Fruit fly (Drosophila melanogaster) whole organism, embryonic: ENCODE results near the gene CG32811.

ENCODE experiments used
- Aef1 ChIP-seq: fragments of 200-800 bp; sonication (Bioruptor generic); IDR thresholded peaks from 3 replicates; pipeline ENCODE4 v1.3.6; 2022; ENCODE audit warnings: missing biosample characterization, missing genetic modification characterization
- B-H2 ChIP-seq: fragments of 200-800 bp; sonication (Bioruptor generic); optimal IDR thresholded peaks from 2 replicates; lab custom pipeline; 2018; ENCODE audit warnings: missing biosample characterization, mild to moderate bottlenecking, missing genetic modification characterization
- BEAF-32 ChIP-seq: fragments of 200-800 bp; sonication (Bioruptor generic); optimal IDR thresholded peaks from 3 replicates; lab custom pipeline; 2017; ENCODE audit warnings: missing biosample characterization, missing genetic modification characterization, mild to moderate bottlenecking, moderate library complexity, missing genetic modification reagents
- CG10321 ChIP-seq: fragments of 200-800 bp; sonication (Bioruptor generic); IDR thresholded peaks from 2 replicates; pipeline ENCODE4 v1.3.6; 2022; ENCODE audit warnings: missing biosample characterization, missing genetic modification characterization
- CG11695 ChIP-seq: fragments of 200-800 bp; sonication (Bioruptor generic); IDR thresholded peaks from 3 replicates; pipeline ENCODE4 v1.3.6; 2022; ENCODE audit warnings: missing biosample characterization, missing genetic modification characterization
- CG11696 ChIP-seq: fragments of 200-800 bp; sonication (Bioruptor generic); IDR thresholded peaks from 2 replicates; pipeline ENCODE4 v1.3.6; 2022; ENCODE audit warnings: missing biosample characterization, missing genetic modification characterization
- CG12942 ChIP-seq: fragments of 200-800 bp; sonication (Bioruptor generic); optimal IDR thresholded peaks from 3 replicates; lab custom pipeline; 2016; ENCODE audit warnings: missing biosample characterization, missing genetic modification characterization
- CG13894 ChIP-seq: fragments of 200-800 bp; sonication (Bioruptor generic); optimal IDR thresholded peaks from 3 replicates; lab custom pipeline; 2018; ENCODE audit warnings: missing biosample characterization, mild to moderate bottlenecking, missing genetic modification characterization, moderate library complexity
- CG1603 ChIP-seq: fragments of 200-800 bp; sonication (Bioruptor generic); optimal IDR thresholded peaks from 2 replicates; lab custom pipeline; 2019; ENCODE audit warnings: missing biosample characterization, mild to moderate bottlenecking, missing genetic modification characterization, moderate library complexity
- CG16779 ChIP-seq: fragments of 200-800 bp; sonication (Bioruptor generic); IDR thresholded peaks from 2 replicates; pipeline ENCODE4 v1.3.6; 2022; ENCODE audit warnings: missing biosample characterization, missing genetic modification characterization
- CG17829 ChIP-seq: fragments of 200-800 bp; optimal IDR thresholded peaks from 2 replicates; lab custom pipeline; 2019; ENCODE audit warnings: missing biosample characterization, mild to moderate bottlenecking, missing genetic modification characterization, moderate library complexity
- CG18476 ChIP-seq: fragments of 200-800 bp; sonication (Bioruptor generic); optimal IDR thresholded peaks from 2 replicates; lab custom pipeline; 2016; ENCODE audit warnings: missing biosample characterization, mild to moderate bottlenecking, missing genetic modification characterization
- CG18764 ChIP-seq: fragments of 200-800 bp; sonication (Bioruptor generic); optimal IDR thresholded peaks from 3 replicates; lab custom pipeline; 2016; ENCODE audit warnings: missing biosample characterization, missing genetic modification characterization
- CG30020 ChIP-seq: fragments of 200-800 bp; optimal IDR thresholded peaks from 2 replicates; lab custom pipeline; 2019; ENCODE audit warnings: missing biosample characterization, mild to moderate bottlenecking, missing genetic modification characterization, moderate library complexity
- CG31365 ChIP-seq: fragments of 200-800 bp; sonication (Bioruptor generic); optimal IDR thresholded peaks from 2 replicates; lab custom pipeline; 2018; ENCODE audit warnings: missing biosample characterization, mild to moderate bottlenecking, missing genetic modification characterization
- CG31441 ChIP-seq: fragments of 200-800 bp; sonication (Bioruptor generic); IDR thresholded peaks from 2 replicates; pipeline ENCODE4 v1.3.6; 2022; ENCODE audit warnings: missing biosample characterization, missing genetic modification characterization
- CG32767 ChIP-seq: fragments of 200-800 bp; sonication (Bioruptor generic); IDR thresholded peaks from 2 replicates; pipeline ENCODE4 v1.3.6; 2022; ENCODE audit warnings: missing biosample characterization, missing genetic modification characterization
- CG34422 ChIP-seq: fragments of 200-800 bp; sonication (Bioruptor generic); IDR thresholded peaks from 3 replicates; pipeline ENCODE4 v1.3.6; 2022; ENCODE audit warnings: missing biosample characterization, missing genetic modification characterization
- CG6175 ChIP-seq: fragments of 200-800 bp; sonication (Bioruptor generic); IDR thresholded peaks from 3 replicates; pipeline ENCODE4 v1.3.6; 2022; ENCODE audit warnings: missing biosample characterization, missing genetic modification characterization
- CG6791 ChIP-seq: fragments of 200-800 bp; sonication (Bioruptor generic); IDR thresholded peaks from 3 replicates; pipeline ENCODE4 v1.3.6; 2022; ENCODE audit warnings: missing biosample characterization, missing genetic modification characterization; ENCODE audit not compliant: partially characterized antibody
- CG7963 ChIP-seq: fragments of 200-800 bp; sonication (Bioruptor generic); IDR thresholded peaks from 3 replicates; pipeline ENCODE4 v1.3.6; 2022; ENCODE audit warnings: missing biosample characterization, missing genetic modification characterization; ENCODE audit not compliant: partially characterized antibody
- CG8388 ChIP-seq: fragments of 200-800 bp; sonication (Bioruptor generic); optimal IDR thresholded peaks from 2 replicates; lab custom pipeline; 2019; ENCODE audit warnings: missing biosample characterization, mild to moderate bottlenecking, missing genetic modification characterization, moderate library complexity
- CG9727 ChIP-seq: fragments of 200-800 bp; sonication (Bioruptor generic); optimal IDR thresholded peaks from 3 replicates; lab custom pipeline; 2017; ENCODE audit warnings: missing biosample characterization, mild to moderate bottlenecking, missing genetic modification characterization
- Deaf1 ChIP-seq: fragments of 200-800 bp; optimal IDR thresholded peaks from 3 replicates; lab custom pipeline; 2019; ENCODE audit warnings: missing biosample characterization, mild to moderate bottlenecking, missing genetic modification characterization, moderate library complexity
- Ets97D ChIP-seq: fragments of 200-800 bp; sonication (Bioruptor generic); optimal IDR thresholded peaks from 3 replicates; lab custom pipeline; 2016; ENCODE audit warnings: missing biosample characterization, missing genetic modification characterization
- HLH3B ChIP-seq: fragments of 200-800 bp; sonication (Bioruptor generic); IDR thresholded peaks from 2 replicates; pipeline ENCODE4 v1.3.6; 2022; ENCODE audit warnings: missing biosample characterization, missing genetic modification characterization
- Kr ChIP-seq: fragments of 200-800 bp; sonication (Bioruptor generic); optimal IDR thresholded peaks from 2 replicates; lab custom pipeline; 2017; ENCODE audit warnings: missing biosample characterization, mild to moderate bottlenecking, missing genetic modification characterization
- Myb ChIP-seq: fragments of 200-800 bp; sonication (Bioruptor generic); optimal IDR thresholded peaks from 2 replicates; lab custom pipeline; 2016; ENCODE audit warnings: missing biosample characterization, missing genetic modification characterization
- NC2β ChIP-seq: fragments of 200-800 bp; sonication (Bioruptor generic); optimal IDR thresholded peaks from 2 replicates; lab custom pipeline; 2016; ENCODE audit warnings: missing biosample characterization, missing genetic modification characterization
- Nf-YA ChIP-seq: fragments of 200-800 bp; sonication (Bioruptor generic); IDR thresholded peaks from 2 replicates; pipeline ENCODE4 v1.3.6; 2022; ENCODE audit warnings: missing biosample characterization, missing genetic modification characterization
- Poxn ChIP-seq: fragments of 200-800 bp; sonication (Bioruptor generic); IDR thresholded peaks from 2 replicates; pipeline ENCODE4 v1.3.6; 2022; ENCODE audit warnings: missing biosample characterization, missing genetic modification characterization
- Rfx ChIP-seq: fragments of 200-800 bp; sonication (Bioruptor generic); IDR thresholded peaks from 2 replicates; pipeline ENCODE4 v1.3.6; 2022; ENCODE audit warnings: missing biosample characterization, missing genetic modification characterization
- Sox100B ChIP-seq: fragments of 200-800 bp; sonication (Bioruptor generic); optimal IDR thresholded peaks from 3 replicates; lab custom pipeline; 2018; ENCODE audit warnings: missing biosample characterization, mild to moderate bottlenecking, missing genetic modification characterization
- Xbp1 ChIP-seq: fragments of 200-800 bp; sonication (Bioruptor generic); optimal IDR thresholded peaks from 3 replicates; lab custom pipeline; 2016; ENCODE audit warnings: missing biosample characterization, mild to moderate bottlenecking, missing genetic modification characterization
- Xrp1 ChIP-seq: fragments of 200-800 bp; sonication (Bioruptor generic); IDR thresholded peaks from 2 replicates; pipeline ENCODE4 v1.3.6; 2022; ENCODE audit warnings: missing biosample characterization, missing genetic modification characterization
- ara ChIP-seq: fragments of 200-800 bp; sonication (Bioruptor generic); IDR thresholded peaks from 2 replicates; pipeline ENCODE4 v1.3.6; 2022; ENCODE audit warnings: missing biosample characterization, missing genetic modification characterization
- az2 ChIP-seq: fragments of 200-800 bp; sonication (Bioruptor generic); optimal IDR thresholded peaks from 3 replicates; lab custom pipeline; 2016; ENCODE audit warnings: missing biosample characterization, missing genetic modification characterization
- crol ChIP-seq: fragments of 200-800 bp; sonication (Bioruptor generic); IDR thresholded peaks from 2 replicates; pipeline ENCODE4 v1.3.6; 2022; ENCODE audit warnings: missing biosample characterization, missing genetic modification characterization
- eve ChIP-seq, 2 experiments: fragments of >200 bp; optimal IDR thresholded peaks; 2 replicates each; lab custom pipeline; 2017; ENCODE audit warnings: missing biosample characterization in 2 of 2, missing genetic modification characterization in 2 of 2
- gcm ChIP-seq: fragments of 200-800 bp; sonication (Bioruptor generic); optimal IDR thresholded peaks from 2 replicates; lab custom pipeline; 2019; ENCODE audit warnings: missing biosample characterization, mild to moderate bottlenecking, missing genetic modification characterization, moderate library complexity
- gcm2 ChIP-seq: fragments of 200-800 bp; sonication (Bioruptor generic); optimal IDR thresholded peaks from 2 replicates; lab custom pipeline; 2016; ENCODE audit warnings: missing biosample characterization, missing genetic modification characterization
- gsb ChIP-seq: fragments of 200-800 bp; sonication (Bioruptor generic); IDR thresholded peaks from 2 replicates; pipeline ENCODE4 v1.3.6; 2022; ENCODE audit warnings: missing biosample characterization, missing genetic modification characterization
- ken ChIP-seq: fragments of 200-800 bp; sonication (Bioruptor generic); IDR thresholded peaks from 3 replicates; pipeline ENCODE4 v1.3.6; 2022; ENCODE audit warnings: missing biosample characterization, missing genetic modification characterization
- lbe ChIP-seq: fragments of 200-800 bp; sonication (Bioruptor generic); optimal IDR thresholded peaks from 2 replicates; lab custom pipeline; 2016; ENCODE audit warnings: missing biosample characterization, mild to moderate bottlenecking, missing genetic modification characterization
- nom ChIP-seq: fragments of 200-800 bp; sonication (Bioruptor generic); optimal IDR thresholded peaks from 2 replicates; lab custom pipeline; 2017; ENCODE audit warnings: missing biosample characterization, missing genetic modification characterization, mild to moderate bottlenecking, moderate library complexity, missing genetic modification reagents
- phol ChIP-seq: fragments of 200-800 bp; sonication (Bioruptor generic); optimal IDR thresholded peaks from 3 replicates; lab custom pipeline; 2018; ENCODE audit warnings: missing biosample characterization, mild to moderate bottlenecking, missing genetic modification characterization, moderate library complexity
- ranshi ChIP-seq: fragments of 200-800 bp; sonication (Bioruptor generic); IDR thresholded peaks from 2 replicates; pipeline ENCODE4 v1.3.6; 2022; ENCODE audit warnings: missing biosample characterization, missing genetic modification characterization
- sqz ChIP-seq: fragments of 200-800 bp; sonication (Bioruptor generic); optimal IDR thresholded peaks from 3 replicates; lab custom pipeline; 2018; ENCODE audit warnings: missing biosample characterization, mild to moderate bottlenecking, missing genetic modification characterization
- ssp ChIP-seq: fragments of 200-800 bp; sonication (Bioruptor generic); IDR thresholded peaks from 2 replicates; pipeline ENCODE4 v1.3.6; 2022; ENCODE audit warnings: missing biosample characterization, missing genetic modification characterization
- stc ChIP-seq: fragments of 200-800 bp; sonication (Bioruptor generic); IDR thresholded peaks from 2 replicates; pipeline ENCODE4 v1.3.6; 2022; ENCODE audit warnings: missing biosample characterization, missing genetic modification characterization
- tin ChIP-seq: fragments of 200-800 bp; sonication (Bioruptor generic); optimal IDR thresholded peaks from 3 replicates; lab custom pipeline; 2016; ENCODE audit warnings: missing biosample characterization, missing genetic modification characterization
- tna ChIP-seq: fragments of 200-800 bp; sonication (Bioruptor generic); IDR thresholded peaks from 2 replicates; pipeline ENCODE4 v1.3.6; 2022; ENCODE audit warnings: missing biosample characterization, missing genetic modification characterization; ENCODE audit not compliant: partially characterized antibody

Gene CG32811

DNA sequence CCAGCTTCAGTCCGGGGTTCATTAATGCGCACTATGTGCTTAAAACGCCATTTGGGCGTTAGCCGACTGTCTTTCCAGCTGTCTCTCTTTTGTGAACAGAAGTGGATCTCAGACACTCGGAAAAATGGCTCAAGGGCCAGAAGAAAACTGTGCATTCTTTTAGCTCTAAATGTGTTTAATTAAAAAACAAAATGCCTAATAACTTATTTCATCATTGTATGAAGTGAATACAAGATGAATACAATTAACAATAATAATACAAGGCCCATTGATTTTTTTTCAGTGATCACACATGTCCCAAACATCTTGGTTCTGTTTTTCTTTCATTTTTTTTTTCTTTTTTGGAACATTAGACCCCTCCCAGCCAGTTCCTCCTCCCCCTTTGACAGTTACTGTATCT, 25.3 kb downstream of the CG32811 start (continued):
- peak; percentile 14 for TF ChIP-seq CG12942
- no peak for TF ChIP-seq CG11696 (GFP tag; lab: Robert Waterston, UW)
- TF ChIP-seq CG10321 (GFP tag; lab: Robert Waterston, UW), result no peak
- TF ChIP-seq CG31441 (GFP tag; lab: Robert Waterston, UW), result peak; percentile 61
- peak; percentile 26 for TF ChIP-seq CG18476 (GFP tag; lab: Kevin White, UChicago)
- peak; percentile 30 for TF ChIP-seq Sox100B (GFP tag; lab: Kevin White, UChicago)
- peak; percentile 46; the same call in 1 of the 3 replicates for TF ChIP-seq CG11695 (GFP tag; lab: Robert Waterston, UW)
- TF ChIP-seq lbe (GFP tag; lab: Kevin White, UChicago), result no peak
- peak; percentile 60 for TF ChIP-seq az2
- peak; percentile 48 for TF ChIP-seq Xbp1
- peak; percentile 61 for TF ChIP-seq Rfx
- no peak for TF ChIP-seq BEAF-32 (GFP tag; lab: Kevin White, UChicago)
- TF ChIP-seq CG30020 (tag; lab: Kevin White, UChicago), result no peak
- TF ChIP-seq CG9727 (GFP tag; lab: Kevin White, UChicago), result peak; percentile 38
- TF ChIP-seq Xrp1 (GFP tag; lab: Robert Waterston, UW), result peak; percentile 55; the same call in 1 of the 2 replicates
- TF ChIP-seq CG17829 (tag; lab: Kevin White, UChicago), result peak; percentile 27
- TF ChIP-seq Myb, result peak; percentile 5
- TF ChIP-seq CG16779 (GFP tag; lab: Robert Waterston, UW), result no peak
- peak; percentile 59 for TF ChIP-seq NC2β (GFP tag; lab: Kevin White, UChicago)
- TF ChIP-seq CG18764 (GFP tag; lab: Kevin White, UChicago), result peak; percentile 2
- TF ChIP-seq Aef1 (GFP tag; lab: Robert Waterston, UW), result 0 out of 3 replicates have a peak, but pooled peaks have one; percentile 19
- no peak for TF ChIP-seq gsb
- no peak for TF ChIP-seq gcm2 (GFP tag; lab: Kevin White, UChicago)
- no peak for TF ChIP-seq CG7963 (GFP tag; lab: Robert Waterston, UW)
- TF ChIP-seq B-H2 (GFP tag; lab: Kevin White, UChicago), result no peak
- no peak for TF ChIP-seq ranshi
- no peak for TF ChIP-seq CG6791 (GFP tag; lab: Robert Waterston, UW)
- peak; percentile 51 for TF ChIP-seq HLH3B
- TF ChIP-seq CG1603 (tag; lab: Kevin White, UChicago), result peak; percentile 56
- TF ChIP-seq ara (GFP tag; lab: Robert Waterston, UW), result peak; percentile 35; the same call in 1 of the 2 replicates
- 0 out of 3 replicates have a peak, but pooled peaks have one; percentile 20 for TF ChIP-seq CG34422 (GFP tag; lab: Robert Waterston, UW)
- peak in 1 of 2 experiments; percentile 48 for TF ChIP-seq eve (GFP tag; optimal IDR thresholded peaks at IDR 0.05; lab: Kevin White, UChicago)
- no peak for TF ChIP-seq ssp (GFP tag; lab: Robert Waterston, UW)
- no peak for TF ChIP-seq Ets97D (GFP tag; lab: Kevin White, UChicago)
- TF ChIP-seq phol (tag; lab: Kevin White, UChicago), result peak; percentile 65
- no peak for TF ChIP-seq stc
- peak; percentile 22 for TF ChIP-seq sqz (GFP tag; lab: Kevin White, UChicago)
- TF ChIP-seq crol (GFP tag; lab: Robert Waterston, UW), result no peak
- TF ChIP-seq CG8388, result peak; percentile 48
- TF ChIP-seq Poxn (GFP tag; lab: Robert Waterston, UW), result no peak
- TF ChIP-seq ken, result 0 out of 3 replicates have a peak, but pooled peaks have one; percentile 41
- no peak for TF ChIP-seq CG6175 (GFP tag; lab: Robert Waterston, UW)
- peak; percentile 46 for TF ChIP-seq tin (GFP tag; lab: Kevin White, UChicago)
- no peak for TF ChIP-seq nom (GFP tag; lab: Kevin White, UChicago)
- no peak for TF ChIP-seq tna (GFP tag; lab: Robert Waterston, UW)
- TF ChIP-seq Nf-YA (GFP tag; lab: Robert Waterston, UW), result no peak
- TF ChIP-seq CG13894 (tag; lab: Kevin White, UChicago), result no peak
- no peak for TF ChIP-seq Kr (GFP tag; lab: Kevin White, UChicago)
- TF ChIP-seq CG32767 (GFP tag; lab: Robert Waterston, UW), result no peak
- TF ChIP-seq gcm (GFP tag; lab: Kevin White, UChicago), result peak; percentile 5
- TF ChIP-seq Deaf1 (tag; lab: Kevin White, UChicago), result peak; percentile 1
- no peak for TF ChIP-seq CG31365
